Fruit fly (Drosophila melanogaster) whole organism, embryonic: Measurements from ENCODE around the gene Hmt4-20.

Experiments
- BEAF-32 ChIP-seq: fragments of 200-800 bp; sonication (Bioruptor generic); optimal IDR thresholded peaks from 3 replicates; lab custom pipeline; 2017; ENCODE audit warnings: missing biosample characterization, missing genetic modification characterization, mild to moderate bottlenecking, moderate library complexity, missing genetic modification reagents
- CG11398 ChIP-seq: fragments of 200-800 bp; sonication (Bioruptor generic); optimal IDR thresholded peaks from 2 replicates; lab custom pipeline; 2016; ENCODE audit warnings: missing biosample characterization, missing genetic modification characterization
- CG11504 ChIP-seq: fragments of 200-800 bp; sonication (Bioruptor generic); optimal IDR thresholded peaks from 3 replicates; lab custom pipeline; 2019; ENCODE audit warnings: missing biosample characterization, mild to moderate bottlenecking, missing genetic modification characterization, moderate library complexity
- CG11723 ChIP-seq: fragments of 200-800 bp; sonication (Bioruptor generic); optimal IDR thresholded peaks from 2 replicates; lab custom pipeline; 2017; ENCODE audit warnings: missing biosample characterization, mild to moderate bottlenecking, missing genetic modification characterization
- CG12104 ChIP-seq: fragments of 200-800 bp; sonication (Bioruptor generic); optimal IDR thresholded peaks from 3 replicates; lab custom pipeline; 2016; ENCODE audit warnings: missing biosample characterization, missing genetic modification characterization
- CG12219 ChIP-seq: fragments of 200-800 bp; sonication (Bioruptor generic); optimal IDR thresholded peaks from 3 replicates; lab custom pipeline; 2018; ENCODE audit warnings: missing biosample characterization, mild to moderate bottlenecking, missing genetic modification characterization
- CG13296 ChIP-seq: fragments of 200-800 bp; sonication (Bioruptor generic); optimal IDR thresholded peaks from 3 replicates; lab custom pipeline; 2018; ENCODE audit warnings: missing biosample characterization, mild to moderate bottlenecking, missing genetic modification characterization
- CG13624 ChIP-seq: fragments of 200-800 bp; sonication (Bioruptor generic); optimal IDR thresholded peaks from 2 replicates; lab custom pipeline; 2016; ENCODE audit warnings: missing biosample characterization, missing genetic modification characterization
- CG14667 ChIP-seq: fragments of 200-800 bp; sonication (Bioruptor generic); IDR thresholded peaks from 2 replicates; pipeline ENCODE4 v1.3.6; 2022; ENCODE audit warnings: missing biosample characterization, missing genetic modification characterization
- CG1529 ChIP-seq: fragments of 200-800 bp; sonication (Bioruptor generic); optimal IDR thresholded peaks from 3 replicates; lab custom pipeline; 2018; ENCODE audit warnings: missing biosample characterization, missing genetic modification characterization
- CG1603 ChIP-seq: fragments of 200-800 bp; sonication (Bioruptor generic); optimal IDR thresholded peaks from 2 replicates; lab custom pipeline; 2019; ENCODE audit warnings: missing biosample characterization, mild to moderate bottlenecking, missing genetic modification characterization, moderate library complexity
- CG16815 ChIP-seq: fragments of 200-800 bp; sonication (Bioruptor generic); optimal IDR thresholded peaks from 3 replicates; lab custom pipeline; 2017; ENCODE audit warnings: missing biosample characterization, mild to moderate bottlenecking, missing genetic modification characterization
- CG16863 ChIP-seq: fragments of 200-800 bp; sonication (Bioruptor generic); optimal IDR thresholded peaks from 3 replicates; lab custom pipeline; 2016; ENCODE audit warnings: missing biosample characterization, missing genetic modification characterization
- CG17328 ChIP-seq: fragments of 200-800 bp; sonication (Bioruptor generic); IDR thresholded peaks from 2 replicates; pipeline ENCODE4 v1.3.6; 2022; ENCODE audit warnings: missing biosample characterization, missing genetic modification characterization
- CG18599 ChIP-seq: fragments of 200-800 bp; sonication (Bioruptor generic); optimal IDR thresholded peaks from 3 replicates; lab custom pipeline; 2017; ENCODE audit warnings: missing biosample characterization, missing genetic modification characterization, mild to moderate bottlenecking, moderate library complexity, missing genetic modification reagents
- CG31365 ChIP-seq: fragments of 200-800 bp; sonication (Bioruptor generic); optimal IDR thresholded peaks from 2 replicates; lab custom pipeline; 2018; ENCODE audit warnings: missing biosample characterization, mild to moderate bottlenecking, missing genetic modification characterization
- CG3838 ChIP-seq: fragments of 200-800 bp; sonication (Bioruptor generic); optimal IDR thresholded peaks from 3 replicates; lab custom pipeline; 2016; ENCODE audit warnings: missing biosample characterization, missing genetic modification characterization
- CG4730 ChIP-seq: fragments of 200-800 bp; sonication (Bioruptor generic); IDR thresholded peaks from 2 replicates; pipeline ENCODE4 v1.3.6; 2022; ENCODE audit warnings: missing biosample characterization, missing genetic modification characterization
- CG7928 ChIP-seq: fragments of 200-800 bp; sonication (Bioruptor generic); optimal IDR thresholded peaks from 2 replicates; lab custom pipeline; 2017; ENCODE audit warnings: missing biosample characterization, mild to moderate bottlenecking, missing genetic modification characterization
- CG9609 ChIP-seq: fragments of 200-800 bp; sonication (Bioruptor generic); optimal IDR thresholded peaks from 3 replicates; lab custom pipeline; 2016; ENCODE audit warnings: missing biosample characterization, missing genetic modification characterization
- Drgx ChIP-seq: fragments of 200-800 bp; sonication (Bioruptor generic); IDR thresholded peaks from 2 replicates; pipeline ENCODE4 v1.3.6; 2022; ENCODE audit warnings: missing biosample characterization, missing genetic modification characterization
- Opbp ChIP-seq: fragments of 200-800 bp; sonication (Bioruptor generic); IDR thresholded peaks from 3 replicates; pipeline ENCODE4 v1.3.6; 2022; ENCODE audit warnings: missing biosample characterization, missing genetic modification characterization; ENCODE audit not compliant: partially characterized antibody
- Side ChIP-seq: fragments of 200-800 bp; sonication (Bioruptor generic); optimal IDR thresholded peaks from 2 replicates; lab custom pipeline; 2016; ENCODE audit warnings: missing biosample characterization, missing genetic modification characterization
- Stat92E ChIP-seq, 3 experiments: fragments of >200 bp in 2 of 3; fragments of 200-800 bp in 1 of 3; sonication (Bioruptor generic) in 1 of 3; optimal IDR thresholded peaks; 2 replicates each; lab custom pipeline; 2017 to 2019; ENCODE audit warnings: missing biosample characterization in 3 of 3, missing genetic modification characterization in 3 of 3, mild to moderate bottlenecking in 1 of 3, moderate library complexity in 1 of 3
- Xrp1 ChIP-seq: fragments of 200-800 bp; sonication (Bioruptor generic); IDR thresholded peaks from 2 replicates; pipeline ENCODE4 v1.3.6; 2022; ENCODE audit warnings: missing biosample characterization, missing genetic modification characterization
- bcd ChIP-seq: fragments of 200-800 bp; sonication (Bioruptor generic); optimal IDR thresholded peaks from 2 replicates; lab custom pipeline; 2017; ENCODE audit warnings: missing biosample characterization, mild to moderate bottlenecking, missing genetic modification characterization
- bsh ChIP-seq, 2 experiments: fragments of 200-800 bp; sonication (Bioruptor generic); optimal IDR thresholded peaks; 2 replicates each; lab custom pipeline; 2017 to 2018; ENCODE audit warnings: mild to moderate bottlenecking in 2 of 2, missing biosample characterization in 2 of 2, missing genetic modification characterization in 2 of 2, moderate library complexity in 1 of 2
- ci ChIP-seq: fragments of 200-800 bp; sonication (Bioruptor generic); IDR thresholded peaks from 3 replicates; pipeline ENCODE4 v1.3.6; 2022; ENCODE audit warnings: missing biosample characterization, missing genetic modification characterization
- emc ChIP-seq: fragments of 200-800 bp; sonication (Bioruptor generic); optimal IDR thresholded peaks from 2 replicates; lab custom pipeline; 2016; ENCODE audit warnings: missing biosample characterization, missing genetic modification characterization
- fu2 ChIP-seq: fragments of 200-800 bp; sonication (Bioruptor generic); optimal IDR thresholded peaks from 2 replicates; lab custom pipeline; 2016; ENCODE audit warnings: missing biosample characterization, missing genetic modification characterization
- gsb ChIP-seq: fragments of 200-800 bp; sonication (Bioruptor generic); IDR thresholded peaks from 2 replicates; pipeline ENCODE4 v1.3.6; 2022; ENCODE audit warnings: missing biosample characterization, missing genetic modification characterization
- inv ChIP-seq: fragments of 200-800 bp; sonication (Bioruptor generic); IDR thresholded peaks from 2 replicates; pipeline ENCODE4 v1.3.6; 2022; ENCODE audit warnings: missing biosample characterization, missing genetic modification characterization; ENCODE audit not compliant: partially characterized antibody
- lmd ChIP-seq: fragments of 200-800 bp; sonication (Bioruptor generic); IDR thresholded peaks from 2 replicates; pipeline ENCODE4 v1.3.6; 2022; ENCODE audit warnings: missing biosample characterization, missing genetic modification characterization
- maf-S ChIP-seq: fragments of 200-800 bp; sonication (Bioruptor generic); optimal IDR thresholded peaks from 2 replicates; lab custom pipeline; 2016; ENCODE audit warnings: missing biosample characterization, missing genetic modification characterization
- pan ChIP-seq, 4 experiments: fragments of >200 bp in 3 of 4; fragments of 200-800 bp in 1 of 4; sonication (Bioruptor generic) in 1 of 4; optimal IDR thresholded peaks in 3 of 4; IDR thresholded peaks in 1 of 4; 2 replicates each; pipeline versions ENCODE4 v1.3.6 to Lab custom; 2017 to 2022; ENCODE audit warnings: missing biosample characterization in 2 of 4, missing genetic modification characterization in 2 of 4, mixed read lengths in 1 of 4
- prd ChIP-seq, 3 experiments: fragments of >200 bp in 2 of 3; fragments of 200-800 bp in 1 of 3; sonication (Bioruptor generic) in 1 of 3; optimal IDR thresholded peaks in 2 of 3; IDR thresholded peaks in 1 of 3; 2 replicates in 2 of 3; 3 replicates in 1 of 3; pipeline versions ENCODE4 v1.3.6 to Lab custom; 2017 to 2022; ENCODE audit warnings: missing biosample characterization in 1 of 3, missing genetic modification characterization in 1 of 3
- pros ChIP-seq: fragments of 200-800 bp; sonication (Bioruptor generic); optimal IDR thresholded peaks from 3 replicates; lab custom pipeline; 2019; ENCODE audit warnings: missing biosample characterization, mild to moderate bottlenecking, missing genetic modification characterization, moderate library complexity
- pzg ChIP-seq: fragments of 200-800 bp; sonication (Bioruptor generic); optimal IDR thresholded peaks from 3 replicates; lab custom pipeline; 2018; ENCODE audit warnings: missing biosample characterization, mild to moderate bottlenecking, missing genetic modification characterization, moderate library complexity
- row ChIP-seq: fragments of 200-800 bp; sonication (Bioruptor generic); IDR thresholded peaks from 3 replicates; pipeline ENCODE4 v1.3.6; 2022; ENCODE audit warnings: missing biosample characterization, missing genetic modification characterization
- sd ChIP-seq: fragments of 200-800 bp; sonication (Bioruptor generic); optimal IDR thresholded peaks from 3 replicates; lab custom pipeline; 2018; ENCODE audit warnings: missing biosample characterization, mild to moderate bottlenecking, missing genetic modification characterization, moderate library complexity
- sens ChIP-seq: fragments of 200-800 bp; sonication (Bioruptor generic); peaks from one replicate; lab custom pipeline; 2016; ENCODE audit warnings: missing biosample characterization, missing genetic modification characterization
- sens-2 ChIP-seq: fragments of 200-800 bp; sonication (Bioruptor generic); IDR thresholded peaks from 2 replicates; pipeline ENCODE4 v1.3.6; 2022; ENCODE audit warnings: missing biosample characterization, missing genetic modification characterization
- sob ChIP-seq: fragments of 200-800 bp; sonication (Bioruptor generic); IDR thresholded peaks from 2 replicates; pipeline ENCODE4 v1.3.6; 2022; ENCODE audit warnings: missing biosample characterization, missing genetic modification characterization
- tup ChIP-seq: fragments of 200-800 bp; sonication (Bioruptor generic); optimal IDR thresholded peaks from 2 replicates; lab custom pipeline; 2016; ENCODE audit warnings: missing biosample characterization, mild to moderate bottlenecking, missing genetic modification characterization, moderate library complexity
- unpg ChIP-seq: fragments of 200-800 bp; sonication (Bioruptor generic); optimal IDR thresholded peaks from 3 replicates; lab custom pipeline; 2018; ENCODE audit warnings: missing biosample characterization, mild to moderate bottlenecking, missing genetic modification characterization, moderate library complexity
- zfh1 ChIP-seq: fragments of 200-800 bp; sonication (Bioruptor generic); IDR thresholded peaks from 3 replicates; pipeline ENCODE4 v1.3.6; 2022; ENCODE audit warnings: missing biosample characterization, missing genetic modification characterization

Gene Hmt4-20

dm6 chrX:686437-686972, 30.7 kb upstream of the Hmt4-20 start, which contains the start of gene sdk (continued):
- TF ChIP-seq CG11504 (tag; lab: Kevin White, UChicago) (peak; percentile 89), CG16863 (GFP tag; lab: Kevin White, UChicago) (peak; percentile 94), fu2 (GFP tag; lab: Kevin White, UChicago) (peak; percentile 85), emc (peak; percentile 74), CG12104 (GFP tag; lab: Kevin White, UChicago) (peak; percentile 83), tup (GFP tag; lab: Kevin White, UChicago) (peak; percentile 74), pros (GFP tag; lab: Kevin White, UChicago) (peak; percentile 28), maf-S (GFP tag; lab: Kevin White, UChicago) (peak; percentile 87), CG9609 (GFP tag; lab: Kevin White, UChicago) (peak; percentile 90), CG7928 (GFP tag; lab: Kevin White, UChicago) (peak; percentile 50), Xrp1 (GFP tag; lab: Robert Waterston, UW) (peak; percentile 91), gsb (GFP tag; lab: Robert Waterston, UW) (peak; percentile 84), Opbp (peak; percentile 49; the same call in 1 of the 3 replicates), CG11398 (GFP tag; lab: Kevin White, UChicago) (peak; percentile 93), lmd (GFP tag; lab: Robert Waterston, UW) (peak; percentile 90)

DNA sequence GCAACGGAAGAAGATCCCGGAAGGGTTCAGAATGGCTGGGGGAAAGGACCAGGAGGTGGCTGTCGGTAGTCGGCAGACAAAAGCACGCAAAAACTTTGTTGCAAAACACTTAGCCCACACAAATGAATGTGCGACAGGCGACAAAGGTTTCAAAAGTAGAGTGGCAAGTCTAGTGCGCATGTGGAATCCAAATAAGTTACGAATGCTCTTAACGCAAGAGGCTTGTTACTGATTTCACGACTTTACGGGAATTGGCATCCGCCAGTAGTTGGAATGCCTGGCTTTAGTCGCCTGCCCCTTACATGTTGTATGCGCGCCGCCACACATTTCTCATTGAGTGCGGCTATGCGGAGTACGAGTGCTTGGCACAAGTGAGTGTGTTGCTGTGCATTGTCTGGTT, 22.7 kb upstream of the Hmt4-20 start:
- TF ChIP-seq CG1603 (tag; lab: Kevin White, UChicago) (peak; percentile 7), Xrp1 (GFP tag; lab: Robert Waterston, UW) (peak; percentile 36; the same call in 1 of the 2 replicates), zfh1 (0 out of 3 replicates have a peak, but pooled peaks have one; percentile 29), ci (GFP tag; lab: Robert Waterston, UW) (0 out of 3 replicates have a peak, but pooled peaks have one; percentile 24), CG18599 (GFP tag; lab: Kevin White, UChicago) (peak; percentile 8), row (GFP tag; lab: Robert Waterston, UW) (peak; percentile 42; the same call in 2 of the 3 replicates), CG3838 (GFP tag; lab: Kevin White, UChicago) (no peak), sob (GFP tag; lab: Robert Waterston, UW) (0 out of 2 replicates have a peak, but pooled peaks have one; percentile 15), CG13624 (GFP tag; lab: Kevin White, UChicago) (no peak), prd (optimal IDR thresholded peaks at IDR 0.05; lab: Kevin White, UChicago) (no peak), prd (GFP tag; IDR thresholded peaks at IDR 0.05; lab: Robert Waterston, UW) (peak; percentile 25; the same call in 1 of the 3 replicates), sens (GFP tag; lab: Kevin White, UChicago) (peak; percentile 62), bsh (GFP tag; optimal IDR thresholded peaks at IDR 0.05; lab: Kevin White, UChicago) (peak in 1 of 2 experiments; percentile 12), CG17328 (GFP tag; lab: Robert Waterston, UW) (0 out of 2 replicates have a peak, but pooled peaks have one; percentile 12), CG1529 (GFP tag; lab: Kevin White, UChicago) (no peak), pan (optimal IDR thresholded peaks at IDR 0.05; lab: Kevin White, UChicago) (no peak), pan (GFP tag; optimal IDR thresholded peaks at IDR 0.05 in 1 of 2, IDR thresholded peaks at IDR 0.05 in 1 of 2) (peak in 1 of 2 experiments; percentile 16), CG4730 (GFP tag; lab: Robert Waterston, UW) (0 out of 2 replicates have a peak, but pooled peaks have one; percentile 12), Drgx (GFP tag; lab: Robert Waterston, UW) (peak; percentile 41; the same call in 1 of the 2 replicates), inv (GFP tag; lab: Robert Waterston, UW) (no peak), CG13296 (GFP tag; lab: Kevin White, UChicago) (no peak)
- TF ChIP-seq, all 482 proteins: peak for 14

DNA sequence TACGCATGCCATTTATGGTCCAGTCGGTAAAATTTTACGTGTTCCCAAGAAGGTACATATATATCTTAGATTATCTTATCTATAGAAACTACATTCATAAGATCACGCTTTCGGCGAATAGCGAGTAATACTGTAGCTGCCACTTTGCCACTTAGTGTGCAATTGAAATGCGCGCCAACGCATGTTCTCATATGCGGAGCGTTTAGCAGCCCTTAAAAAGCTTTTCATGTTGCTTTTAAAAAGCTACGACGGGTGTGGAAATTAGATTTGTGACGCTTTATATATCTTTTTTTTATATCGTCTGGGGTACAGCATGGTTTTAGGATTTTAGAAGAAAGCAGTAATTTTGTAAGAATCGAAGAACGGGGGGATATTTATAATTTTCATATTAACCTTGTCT, 2.2 kb upstream of the Hmt4-20 start:
- TF ChIP-seq Side (GFP tag; lab: Kevin White, UChicago) (no peak), CG14667 (GFP tag; lab: Robert Waterston, UW) (no peak), CG12219 (GFP tag; lab: Kevin White, UChicago) (no peak), sd (tag; lab: Kevin White, UChicago) (no peak), CG16815 (GFP tag; lab: Kevin White, UChicago) (no peak), pzg (GFP tag; lab: Kevin White, UChicago) (peak; percentile 35), BEAF-32 (GFP tag; lab: Kevin White, UChicago) (no peak), bcd (GFP tag; lab: Kevin White, UChicago) (no peak), Stat92E (GFP tag; optimal IDR thresholded peaks at IDR 0.05; lab: Kevin White, UChicago) (no peak), CG31365 (peak; percentile 27), unpg (GFP tag; lab: Kevin White, UChicago) (no peak), CG11723 (GFP tag; lab: Kevin White, UChicago) (no peak), zfh1 (no peak), sens-2 (GFP tag; lab: Robert Waterston, UW) (no peak)
